Fruit fly (Drosophila melanogaster): ENCODE results near the gene CG12991.

The CG12991 gene

dm6 chrX:17599330-17599729 is 19.7 kb downstream of the CG12991 start, which contains the start of gene X11L (continued):
- TF ChIP-seq Neu2 (GFP tag; optimal IDR thresholded peaks at IDR 0.05; ENCODE audit: borderline replicate concordance), result no peak
- TF ChIP-seq CG18599 (GFP tag; optimal IDR thresholded peaks at IDR 0.05), result no peak
- TF ChIP-seq sug (tag; optimal IDR thresholded peaks at IDR 0.05), result peak; percentile 24
- TF ChIP-seq CG10274 (GFP tag; optimal IDR thresholded peaks at IDR 0.05), result no peak
- TF ChIP-seq CG7786 (GFP tag; optimal IDR thresholded peaks at IDR 0.05), result peak; percentile 84
- peak; percentile 53 for TF ChIP-seq Fer1 (GFP tag; optimal IDR thresholded peaks at IDR 0.05)
- TF ChIP-seq CG32532 (GFP tag; IDR thresholded peaks at IDR 0.05), result peak; percentile 69
- no peak for TF ChIP-seq Trl (optimal IDR thresholded peaks at IDR 0.05)
- TF ChIP-seq Trl (GFP tag; optimal IDR thresholded peaks at IDR 0.05), result peak; percentile 77
- TF ChIP-seq CG11456 (GFP tag; IDR thresholded peaks at IDR 0.05), result peak; percentile 77
- peak; percentile 85 for TF ChIP-seq hb (GFP tag; IDR thresholded peaks at IDR 0.05; ENCODE audit: partially characterized antibody)
- TF ChIP-seq CG12942 (GFP tag; optimal IDR thresholded peaks at IDR 0.05), result peak; percentile 64
- TF ChIP-seq sisA (GFP tag; IDR thresholded peaks at IDR 0.05), result peak; percentile 73
- peak; percentile 58; the same call in 2 of the 3 replicates for TF ChIP-seq Dbx (GFP tag; IDR thresholded peaks at IDR 0.05)
- TF ChIP-seq E2f1 (GFP tag; IDR thresholded peaks at IDR 0.05), result peak; percentile 50; the same call in 1 of the 2 replicates
- TF ChIP-seq CG17802 (tag; optimal IDR thresholded peaks at IDR 0.05), result no peak
- TF ChIP-seq Sox100B (GFP tag; optimal IDR thresholded peaks at IDR 0.05), result no peak
- TF ChIP-seq Adf1 (GFP tag; IDR thresholded peaks at IDR 0.05), result peak; percentile 59
- TF ChIP-seq CG10543 (GFP tag; optimal IDR thresholded peaks at IDR 0.05), result no peak
- peak; percentile 84 for TF ChIP-seq lilli (GFP tag; optimal IDR thresholded peaks at IDR 0.05)
- no peak for TF ChIP-seq CG10321 (GFP tag; IDR thresholded peaks at IDR 0.05)
- peak; percentile 88 for TF ChIP-seq knrl (GFP tag; IDR thresholded peaks at IDR 0.05; ENCODE audit: partially characterized antibody)
- TF ChIP-seq chinmo (GFP tag; IDR thresholded peaks at IDR 0.05; ENCODE audit: partially characterized antibody), result peak; percentile 84; the same call in 3 of the 4 replicates
- TF ChIP-seq nom (GFP tag; optimal IDR thresholded peaks at IDR 0.05), result no peak
- TF ChIP-seq emc (GFP tag; optimal IDR thresholded peaks at IDR 0.05), result peak; percentile 52
- TF ChIP-seq CG17912 (GFP tag; optimal IDR thresholded peaks at IDR 0.05), result no peak
- TF ChIP-seq mam (GFP tag; optimal IDR thresholded peaks at IDR 0.05), result peak; percentile 87
- TF ChIP-seq CG17328 (GFP tag; IDR thresholded peaks at IDR 0.05), result peak; percentile 53
- peak; percentile 64 for TF ChIP-seq nmo (GFP tag; optimal IDR thresholded peaks at IDR 0.05)
- peak; percentile 75 for TF ChIP-seq Antp (GFP tag; optimal IDR thresholded peaks at IDR 0.05)
- TF ChIP-seq Hey (tag; optimal IDR thresholded peaks at IDR 0.05), result no peak
- TF ChIP-seq mirr (GFP tag; optimal IDR thresholded peaks at IDR 0.05), result no peak
- no peak for TF ChIP-seq salm (tag; optimal IDR thresholded peaks at IDR 0.05)
- TF ChIP-seq caup (GFP tag; optimal IDR thresholded peaks at IDR 0.05; ENCODE audit: severe bottlenecking), result peak; percentile 75
- TF ChIP-seq CG42726 (GFP tag; IDR thresholded peaks at IDR 0.05; ENCODE audit: partially characterized antibody), result peak; percentile 90
- no peak for TF ChIP-seq CG6765 (GFP tag; optimal IDR thresholded peaks at IDR 0.05)
- TF ChIP-seq CG9727 (GFP tag; optimal IDR thresholded peaks at IDR 0.05), result peak; percentile 59
- TF ChIP-seq pan (optimal IDR thresholded peaks at IDR 0.05), result no peak
- peak in 1 of 2 experiments; percentile 64 for TF ChIP-seq pan (GFP tag; optimal IDR thresholded peaks at IDR 0.05 in 1 of 2, IDR thresholded peaks at IDR 0.05 in 1 of 2)
- TF ChIP-seq bigmax (GFP tag; optimal IDR thresholded peaks at IDR 0.05), result no peak
- TF ChIP-seq Xrp1 (GFP tag; IDR thresholded peaks at IDR 0.05), result peak; percentile 70
- TF ChIP-seq Asciz (GFP tag; optimal IDR thresholded peaks at IDR 0.05), result no peak
- TF ChIP-seq nerfin-1 (tag; optimal IDR thresholded peaks at IDR 0.05), result peak; percentile 8
- no peak for TF ChIP-seq sc (optimal IDR thresholded peaks at IDR 0.05)
- TF ChIP-seq sc (GFP tag; optimal IDR thresholded peaks at IDR 0.05), result no peak
- TF ChIP-seq yki (optimal IDR thresholded peaks at IDR 0.05), result no peak
- TF ChIP-seq unc-4 (GFP tag; IDR thresholded peaks at IDR 0.05; ENCODE audit: partially characterized antibody), result peak; percentile 81
- peak; percentile 70; the same call in 3 of the 4 replicates for TF ChIP-seq Gug (GFP tag; IDR thresholded peaks at IDR 0.05)
- peak; percentile 77; the same call in 2 of the 3 replicates for TF ChIP-seq zfh1 (GFP tag; IDR thresholded peaks at IDR 0.05)
- TF ChIP-seq psq (GFP tag; optimal IDR thresholded peaks at IDR 0.05), result peak; percentile 13
- TF ChIP-seq Rfx (GFP tag; IDR thresholded peaks at IDR 0.05), result peak; percentile 84
- TF ChIP-seq CG4282 (GFP tag; optimal IDR thresholded peaks at IDR 0.05), result peak; percentile 65

Data from whole organism, embryonic.